Worm (Caenorhabditis elegans): ENCODE data around the gene daf-12.
A peak's percentile ranks its signal among the peaks of the same experiment; 100 is the strongest.

The daf-12 gene

ce11 chrX:10637048-10637928 lies 1.6 kb downstream of the daf-12 start (continued):
- TF ChIP-seq sdz-38 (tag; optimal IDR thresholded peaks at IDR 0.05): no peak
- no peak for TF ChIP-seq nfya-1 (tag; optimal IDR thresholded peaks at IDR 0.05; ENCODE audit: borderline replicate concordance, insufficient read depth)
- no peak for TF ChIP-seq aptf-3 (GFP tag; IDR thresholded peaks at IDR 0.05)
- peak; percentile 51 for TF ChIP-seq ztf-18 (tag; optimal IDR thresholded peaks at IDR 0.05)
- TF ChIP-seq C06A6.2 (GFP tag; conservative IDR thresholded peaks at IDR 0.05): peak; percentile 41; the same call in 1 of the 2 replicates
- TF ChIP-seq fkh-3 (tag; optimal IDR thresholded peaks at IDR 0.05): no peak
- TF ChIP-seq mcd-1 (GFP tag; IDR thresholded peaks at IDR 0.05): peak; percentile 60
- TF ChIP-seq xnd-1 (tag; optimal IDR thresholded peaks at IDR 0.05): no peak
- TF ChIP-seq attf-3 (GFP tag; conservative IDR thresholded peaks at IDR 0.05): no peak
- no peak for TF ChIP-seq D2030.7 (GFP tag; IDR thresholded peaks at IDR 0.05)
- no peak for TF ChIP-seq ztf-25 (GFP tag; IDR thresholded peaks at IDR 0.05)

ce11 chrX:10639403-10639812 lies 3.7 kb downstream of the daf-12 start:
- TF ChIP-seq dox-1 (GFP tag; IDR thresholded peaks at IDR 0.05) (0 out of 2 replicates have a peak, but pooled peaks have one; percentile 40), atf-7 (tag; optimal IDR thresholded peaks at IDR 0.05) (peak; percentile 89), cebp-1 (GFP tag; IDR thresholded peaks at IDR 0.05) (no peak), cebp-1 (tag; optimal IDR thresholded peaks at IDR 0.05) (peak; percentile 43), tbp1 (GFP tag; optimal IDR thresholded peaks at IDR 0.05) (peak; percentile 8), lin-40 (tag; optimal IDR thresholded peaks at IDR 0.05) (peak; percentile 63), somi-1 (GFP tag; optimal IDR thresholded peaks at IDR 0.05) (peak; percentile 41), nhr-80 (tag; optimal IDR thresholded peaks at IDR 0.05) (peak; percentile 94), ekl-4 (GFP tag; IDR thresholded peaks at IDR 0.05) (no peak), mel-28 (tag; optimal IDR thresholded peaks at IDR 0.05; ENCODE audit: borderline replicate concordance) (no peak), snpc-4 (GFP tag; optimal IDR thresholded peaks at IDR 0.05) (no peak), snpc-4 (tag; optimal IDR thresholded peaks at IDR 0.05) (peak in 1 of 4 experiments; percentile 19)

ce11 chrX:10640578-10640977 lies 4.9 kb downstream of the daf-12 start:
- TF ChIP-seq sdz-38 (tag; optimal IDR thresholded peaks at IDR 0.05) (no peak), cebp-1 (GFP tag; IDR thresholded peaks at IDR 0.05) (peak; percentile 56; the same call in 1 of the 2 replicates), cebp-1 (tag; optimal IDR thresholded peaks at IDR 0.05) (peak; percentile 83), dox-1 (GFP tag; IDR thresholded peaks at IDR 0.05) (no peak), lsy-27 (tag; optimal IDR thresholded peaks at IDR 0.05; ENCODE audit: borderline replicate concordance, insufficient read depth) (no peak), T26A5.8 (tag; optimal IDR thresholded peaks at IDR 0.05) (no peak)

ce11 chrX:10645148-10645547 lies 9.4 kb downstream of the daf-12 start:
- TF ChIP-seq nhr-80 (tag; optimal IDR thresholded peaks at IDR 0.05) (peak; percentile 53), ceh-27 (GFP tag; optimal IDR thresholded peaks at IDR 0.05) (no peak)

ce11 chrX:10647590-10648105 lies 11.9 kb downstream of the daf-12 start:
- TF ChIP-seq madf-3 (GFP tag; IDR thresholded peaks at IDR 0.05): no peak
- TF ChIP-seq B0019.2 (GFP tag; conservative IDR thresholded peaks at IDR 0.05): no peak
- TF ChIP-seq lag-1 (GFP tag; IDR thresholded peaks at IDR 0.05): 0 out of 2 replicates have a peak, but pooled peaks have one; percentile 42
- no peak for TF ChIP-seq hmg-1.2 (GFP tag; IDR thresholded peaks at IDR 0.05)
- TF ChIP-seq ceh-79 (tag; optimal IDR thresholded peaks at IDR 0.05): no peak
- TF ChIP-seq sea-2 (GFP tag; IDR thresholded peaks at IDR 0.05): 0 out of 2 replicates have a peak, but pooled peaks have one; percentile 36
- TF ChIP-seq zfh-2 (GFP tag; conservative IDR thresholded peaks at IDR 0.05): peak; percentile 68
